Worm (Caenorhabditis elegans) whole organism, early embryonic: Measurements from ENCODE around the gene C08B6.3.

Source experiments
- B0310.2 ChIP-seq: sonication (generic microtip); optimal IDR thresholded peaks from 2 replicates; lab custom pipeline; 2016; ENCODE audit warnings: mild to moderate bottlenecking, missing genetic modification characterization, missing compliant biosample characterization
- F13C5.2 ChIP-seq: sonication (generic microtip); optimal IDR thresholded peaks from 2 replicates; lab custom pipeline; 2017; ENCODE audit warnings: mild to moderate bottlenecking, missing genetic modification characterization, inconsistent platforms, missing compliant biosample characterization
- aly-1 ChIP-seq: sonication (generic microtip); optimal IDR thresholded peaks from 2 replicates; lab custom pipeline; 2016; ENCODE audit warnings: missing genetic modification characterization, missing compliant biosample characterization
- ama-1 ChIP-seq: fragments of 150-350 bp; optimal IDR thresholded peaks from 2 replicates; lab custom pipeline; 2014
- ceh-13 ChIP-seq: fragments of 200-800 bp; sonication (Bioruptor generic); optimal IDR thresholded peaks from 2 replicates; lab custom pipeline; 2018; ENCODE audit warnings: mild to moderate bottlenecking, missing genetic modification characterization, missing compliant biosample characterization
- ceh-36 ChIP-seq: sonication (generic microtip); optimal IDR thresholded peaks from 2 replicates; lab custom pipeline; 2016; ENCODE audit warnings: missing genetic modification characterization, inconsistent platforms, missing compliant biosample characterization
- ets-7 ChIP-seq: sonication (generic microtip); optimal IDR thresholded peaks from 2 replicates; lab custom pipeline; 2016; ENCODE audit warnings: missing genotype, missing genetic modification characterization, missing compliant biosample characterization
- flt-1 ChIP-seq: fragments of 200-800 bp; sonication (Bioruptor generic); IDR thresholded peaks from 2 replicates; pipeline ENCODE4 v1.3.6; 2022; ENCODE audit warnings: missing genetic modification characterization, missing compliant biosample characterization
- hmbx-1 ChIP-seq: sonication (generic microtip); optimal IDR thresholded peaks from 2 replicates; lab custom pipeline; 2016; ENCODE audit warnings: mild to moderate bottlenecking, missing genetic modification characterization, missing compliant biosample characterization
- hmg-4 ChIP-seq: fragments of 200-800 bp; sonication (Bioruptor generic); optimal IDR thresholded peaks from 2 replicates; lab custom pipeline; 2018; ENCODE audit warnings: mild to moderate bottlenecking, missing genetic modification characterization, missing compliant biosample characterization
- hnd-1 ChIP-seq: sonication (generic microtip); optimal IDR thresholded peaks from 2 replicates; lab custom pipeline; 2016; ENCODE audit warnings: missing genetic modification characterization, missing compliant biosample characterization
- pes-1 ChIP-seq: fragments of 200-800 bp; sonication (Bioruptor generic); IDR thresholded peaks from 2 replicates; pipeline ENCODE4 v1.3.6; 2022; ENCODE audit warnings: missing genetic modification reagents, missing genetic modification characterization, missing compliant biosample characterization
- scrt-1 ChIP-seq: fragments of 200-800 bp; sonication (Bioruptor generic); IDR thresholded peaks from 2 replicates; pipeline ENCODE4 v1.3.6; 2022; ENCODE audit warnings: missing genetic modification characterization, missing compliant biosample characterization
- sea-1 ChIP-seq: fragments of 200-800 bp; sonication (Bioruptor generic); conservative IDR thresholded peaks from 2 replicates; pipeline ENCODE4 v1.3.6; 2022; ENCODE audit warnings: missing genetic modification characterization, missing compliant biosample characterization
- tbx-11 ChIP-seq: fragments of 200-800 bp; sonication (Bioruptor generic); IDR thresholded peaks from 2 replicates; pipeline ENCODE4 v1.3.6; 2022; ENCODE audit warnings: missing genetic modification characterization, missing compliant biosample characterization
- tbx-37 ChIP-seq: fragments of 200-800 bp; sonication (Bioruptor generic); conservative IDR thresholded peaks from 2 replicates; pipeline ENCODE4 v1.3.6; 2022; ENCODE audit warnings: missing genetic modification reagents, missing genetic modification characterization, missing compliant biosample characterization
- tra-4 ChIP-seq: sonication (generic microtip); optimal IDR thresholded peaks from 2 replicates; lab custom pipeline; 2017; ENCODE audit warnings: missing genetic modification characterization, missing compliant biosample characterization

C08B6.3 gene

ce11 chrV:10112187-10112586 lies at the start of gene C08B6.3:
Gene C08B6.3, minus strand, starts transcription at chrV:10112287.
- TF ChIP-seq tbx-11 (GFP tag; lab: Robert Waterston, UW), result no peak
- TF ChIP-seq flt-1 (GFP tag; lab: Robert Waterston, UW), result no peak
- no peak for TF ChIP-seq B0310.2 (tag; lab: Kevin White, UChicago)
- no peak for TF ChIP-seq ceh-36
- no peak for TF ChIP-seq ama-1
- no peak for TF ChIP-seq hmg-4 (GFP tag; lab: Kevin White, UChicago)
- no peak for TF ChIP-seq aly-1 (tag; lab: Kevin White, UChicago)
- no peak for TF ChIP-seq hmbx-1
- no peak for TF ChIP-seq tbx-37 (GFP tag; lab: Robert Waterston, UW)
- TF ChIP-seq ets-7 (tag; lab: Kevin White, UChicago), result no peak
- TF ChIP-seq scrt-1 (GFP tag; lab: Robert Waterston, UW), result no peak
- TF ChIP-seq pes-1 (GFP tag; lab: Robert Waterston, UW), result no peak

ce11 chrV:10160954-10161353 lies 48.9 kb upstream of the C08B6.3 start, which contains the start of gene C51E3.10:
Gene C51E3.10, minus strand, starts transcription at chrV:10161134.
- no peak for TF ChIP-seq pes-1 (GFP tag; lab: Robert Waterston, UW)
- no peak for TF ChIP-seq ama-1
- TF ChIP-seq ceh-13, result no peak
- TF ChIP-seq F13C5.2 (tag; lab: Kevin White, UChicago), result no peak
- TF ChIP-seq ceh-36, result no peak
- no peak for TF ChIP-seq scrt-1 (GFP tag; lab: Robert Waterston, UW)
- no peak for TF ChIP-seq tbx-37 (GFP tag; lab: Robert Waterston, UW)
- no peak for TF ChIP-seq hnd-1 (tag; lab: Kevin White, UChicago)
- TF ChIP-seq hmg-4 (GFP tag; lab: Kevin White, UChicago), result no peak

- no peak for TF ChIP-seq F13C5.2 (tag; lab: Kevin White, UChicago)
- TF ChIP-seq ama-1, result no peak
- TF ChIP-seq hnd-1 (tag; lab: Kevin White, UChicago), result no peak
- no peak for TF ChIP-seq hmg-4 (GFP tag; lab: Kevin White, UChicago)
- no peak for TF ChIP-seq sea-1 (GFP tag; lab: Robert Waterston, UW)
- TF ChIP-seq ceh-13, result no peak
- TF ChIP-seq ets-7 (tag; lab: Kevin White, UChicago), result no peak
- no peak for TF ChIP-seq scrt-1 (GFP tag; lab: Robert Waterston, UW)
- no peak for TF ChIP-seq pes-1 (GFP tag; lab: Robert Waterston, UW)
- TF ChIP-seq B0310.2 (tag; lab: Kevin White, UChicago), result no peak
- TF ChIP-seq tbx-37 (GFP tag; lab: Robert Waterston, UW), result no peak
- no peak for TF ChIP-seq tbx-11 (GFP tag; lab: Robert Waterston, UW)
- no peak for TF ChIP-seq hmbx-1
- TF ChIP-seq flt-1 (GFP tag; lab: Robert Waterston, UW), result no peak
Observed at ce11 chrV:10159972-10160371, 47.9 kb upstream of the C08B6.3 start.

- TF ChIP-seq pes-1 (GFP tag; lab: Robert Waterston, UW), result no peak
- no peak for TF ChIP-seq ceh-13
- no peak for TF ChIP-seq tra-4 (tag; lab: Kevin White, UChicago)
- no peak for TF ChIP-seq tbx-11 (GFP tag; lab: Robert Waterston, UW)
- TF ChIP-seq ceh-36, result no peak
- TF ChIP-seq ama-1, result no peak
- TF ChIP-seq scrt-1 (GFP tag; lab: Robert Waterston, UW), result no peak
- no peak for TF ChIP-seq ets-7 (tag; lab: Kevin White, UChicago)
- TF ChIP-seq aly-1 (tag; lab: Kevin White, UChicago), result no peak
- no peak for TF ChIP-seq hnd-1 (tag; lab: Kevin White, UChicago)
- no peak for TF ChIP-seq F13C5.2 (tag; lab: Kevin White, UChicago)
- TF ChIP-seq hmg-4 (GFP tag; lab: Kevin White, UChicago), result no peak
- no peak for TF ChIP-seq hmbx-1
- no peak for TF ChIP-seq sea-1 (GFP tag; lab: Robert Waterston, UW)
- no peak for TF ChIP-seq B0310.2 (tag; lab: Kevin White, UChicago)
- no peak for TF ChIP-seq flt-1 (GFP tag; lab: Robert Waterston, UW)
Observed at ce11 chrV:10158528-10158927, 46.4 kb upstream of the C08B6.3 start, which contains the start of gene srsx-30. Gene srsx-30, plus strand, starts transcription at chrV:10158828.

ce11 chrV:10154698-10155097 lies 42.6 kb upstream of the C08B6.3 start, which contains the start of gene srsx-29:
Gene srsx-29, plus strand, starts transcription at chrV:10154998.
- TF ChIP-seq ama-1, result no peak
- no peak for TF ChIP-seq B0310.2 (tag; lab: Kevin White, UChicago)
- no peak for TF ChIP-seq ceh-13
- no peak for TF ChIP-seq hnd-1 (tag; lab: Kevin White, UChicago)

- TF ChIP-seq tra-4 (tag; lab: Kevin White, UChicago), result no peak
- no peak for TF ChIP-seq hnd-1 (tag; lab: Kevin White, UChicago)
Observed at ce11 chrV:10153076-10153475, 41.0 kb upstream of the C08B6.3 start.

- no peak for TF ChIP-seq B0310.2 (tag; lab: Kevin White, UChicago)
- TF ChIP-seq scrt-1 (GFP tag; lab: Robert Waterston, UW), result no peak
- no peak for TF ChIP-seq hmg-4 (GFP tag; lab: Kevin White, UChicago)
- no peak for TF ChIP-seq aly-1 (tag; lab: Kevin White, UChicago)
- no peak for TF ChIP-seq hmbx-1
- no peak for TF ChIP-seq ama-1
- no peak for TF ChIP-seq ets-7 (tag; lab: Kevin White, UChicago)
- no peak for TF ChIP-seq tbx-11 (GFP tag; lab: Robert Waterston, UW)
- TF ChIP-seq ceh-36, result no peak
- TF ChIP-seq F13C5.2 (tag; lab: Kevin White, UChicago), result no peak
- TF ChIP-seq pes-1 (GFP tag; lab: Robert Waterston, UW), result no peak
- no peak for TF ChIP-seq tra-4 (tag; lab: Kevin White, UChicago)
- TF ChIP-seq tbx-37 (GFP tag; lab: Robert Waterston, UW), result no peak
- TF ChIP-seq flt-1 (GFP tag; lab: Robert Waterston, UW), result no peak
- no peak for TF ChIP-seq ceh-13
- no peak for TF ChIP-seq sea-1 (GFP tag; lab: Robert Waterston, UW)
Observed at ce11 chrV:10152278-10152677, 40.2 kb upstream of the C08B6.3 start, which contains the start of gene srsx-28. Gene srsx-28, plus strand, starts transcription at chrV:10152578.
